Comparison of ENCODE assay signal across 2 worm cellular contexts in genomic region chrIV:1012447-1012846, ce11.
A peak's percentile ranks its signal among the peaks of the same experiment; 100 is the strongest.
TF ChIP-seq lines count a peak whose summit lies in the region.

Gene rbm-39 (plus strand): TSS chrIV:1012624.

TF ChIP-seq in whole organism, L1 larva, 84 proteins besides CTCF, POLR2A, EP300 and RAD21 (continued from another document):
- TF ChIP-seq ceh-88 (GFP tag; IDR thresholded peaks at IDR 0.05; lab: Robert Waterston, UW) = peak; percentile 40; the same call in 1 of the 2 replicates
- TF ChIP-seq mef-2 (tag; optimal IDR thresholded peaks at IDR 0.05; lab: Kevin White, UChicago) = peak; percentile 49
- TF ChIP-seq nhr-85 (tag; lab: Kevin White, UChicago) = peak; percentile 92
- peak; percentile 49 for TF ChIP-seq ztf-4 (tag; optimal IDR thresholded peaks at IDR 0.05; lab: Kevin White, UChicago)
- peak; percentile 93 for TF ChIP-seq nhr-71 (tag; optimal IDR thresholded peaks at IDR 0.05; lab: Kevin White, UChicago)
- peak; percentile 71 for TF ChIP-seq pax-3 (tag; optimal IDR thresholded peaks at IDR 0.05; lab: Kevin White, UChicago)
- TF ChIP-seq sox-4 (tag; optimal IDR thresholded peaks at IDR 0.05; lab: Kevin White, UChicago) = peak; percentile 29
- TF ChIP-seq ama-1 (optimal IDR thresholded peaks at IDR 0.05; lab: Kevin White, UChicago) = peak; percentile 57
- peak; percentile 14 for TF ChIP-seq snpc-4 (tag; optimal IDR thresholded peaks at IDR 0.05; lab: Kevin White, UChicago)
- TF ChIP-seq dsc-1 (tag; optimal IDR thresholded peaks at IDR 0.05; lab: Kevin White, UChicago) = peak; percentile 80
- 0 out of 2 replicates have a peak, but pooled peaks have one; percentile 49 for TF ChIP-seq mab-9 (GFP tag; IDR thresholded peaks at IDR 0.05; lab: Robert Waterston, UW)
- TF ChIP-seq Y116A8C.19 (tag; optimal IDR thresholded peaks at IDR 0.05; lab: Kevin White, UChicago; ENCODE audit: borderline replicate concordance) = no peak
- no peak for TF ChIP-seq ces-1 (GFP tag; optimal IDR thresholded peaks at IDR 0.05; lab: Kevin White, UChicago)
- TF ChIP-seq nhr-90 (tag; optimal IDR thresholded peaks at IDR 0.05; lab: Kevin White, UChicago; ENCODE audit: poor library complexity) = peak; percentile 69
- no peak for TF ChIP-seq hlh-17 (GFP tag; optimal IDR thresholded peaks at IDR 0.05; lab: Kevin White, UChicago; ENCODE audit: borderline replicate concordance)
- no peak for TF ChIP-seq nhr-76 (tag; optimal IDR thresholded peaks at IDR 0.05; lab: Kevin White, UChicago)
- TF ChIP-seq unc-130 (tag; optimal IDR thresholded peaks at IDR 0.05; lab: Kevin White, UChicago) = peak; percentile 94
- TF ChIP-seq fkh-4 (tag; optimal IDR thresholded peaks at IDR 0.05; lab: Kevin White, UChicago; ENCODE audit: borderline replicate concordance) = no peak
- TF ChIP-seq fkh-8 (tag; optimal IDR thresholded peaks at IDR 0.05; lab: Kevin White, UChicago) = peak; percentile 94
- TF ChIP-seq ceh-82 (tag; optimal IDR thresholded peaks at IDR 0.05; lab: Kevin White, UChicago) = peak; percentile 88 to 96 (median 91)
- peak; percentile 83 for TF ChIP-seq nhr-20 (tag; optimal IDR thresholded peaks at IDR 0.05; lab: Kevin White, UChicago)
- peak; percentile 68 for TF ChIP-seq C04F5.9 (tag; optimal IDR thresholded peaks at IDR 0.05; lab: Kevin White, UChicago)
- TF ChIP-seq zip-4 (GFP tag; optimal IDR thresholded peaks at IDR 0.05; lab: Kevin White, UChicago) = peak; percentile 72

TF ChIP-seq in whole organism, young adult, 124 proteins besides CTCF, POLR2A, EP300 and RAD21 (continued from another document):
- TF ChIP-seq ZK185.1 (tag; optimal IDR thresholded peaks at IDR 0.05; lab: Kevin White, UChicago; ENCODE audit: poor library complexity, severe bottlenecking) = no peak
- TF ChIP-seq cebp-2 (GFP tag; IDR thresholded peaks at IDR 0.05; lab: Robert Waterston, UW) = no peak
- TF ChIP-seq tbx-9 (tag; optimal IDR thresholded peaks at IDR 0.05; lab: Kevin White, UChicago; ENCODE audit: borderline replicate concordance) = no peak
- TF ChIP-seq egrh-3 (GFP tag; IDR thresholded peaks at IDR 0.05; lab: Robert Waterston, UW) = no peak
- TF ChIP-seq aptf-3 (GFP tag; IDR thresholded peaks at IDR 0.05; lab: Robert Waterston, UW) = no peak
- peak; percentile 85 for TF ChIP-seq B0336.3 (GFP tag; IDR thresholded peaks at IDR 0.05; lab: Robert Waterston, UW)
- no peak for TF ChIP-seq ceh-58 (GFP tag; IDR thresholded peaks at IDR 0.05; lab: Robert Waterston, UW)
- no peak for TF ChIP-seq zim-3 (tag; optimal IDR thresholded peaks at IDR 0.05; lab: Kevin White, UChicago)
